Worm (Caenorhabditis elegans) whole organism, midembryonic: ENCODE measurements around the gene pat-12.

ENCODE experiments used
- T22C8.4 ChIP-seq: fragments of 200-800 bp; sonication (Bioruptor generic); IDR thresholded peaks from 2 replicates; pipeline ENCODE4 v1.3.6; 2022; ENCODE audit warnings: missing genetic modification characterization, missing compliant biosample characterization
- cog-1 ChIP-seq: sonication (generic microtip); optimal IDR thresholded peaks from 2 replicates; lab custom pipeline; 2016; ENCODE audit warnings: missing genetic modification characterization, missing compliant biosample characterization
- flt-1 ChIP-seq: fragments of 200-800 bp; sonication (Bioruptor generic); IDR thresholded peaks from 2 replicates; pipeline ENCODE4 v1.3.6; 2022; ENCODE audit warnings: missing genetic modification characterization, missing compliant biosample characterization
- klf-2 ChIP-seq: fragments of 200-800 bp; sonication (Bioruptor generic); conservative IDR thresholded peaks from 2 replicates; pipeline ENCODE4 v1.3.6; 2022; ENCODE audit warnings: missing genetic modification reagents, missing genetic modification characterization, missing compliant biosample characterization
- med-1 ChIP-seq: sonication (generic microtip); optimal IDR thresholded peaks from 2 replicates; lab custom pipeline; 2017; ENCODE audit warnings: missing genetic modification characterization, mild to moderate bottlenecking, missing compliant biosample characterization, antibody characterized with exemption, missing genetic modification reagents; ENCODE audit not compliant: insufficient read depth
- ref-1 ChIP-seq: fragments of 200-800 bp; sonication (Bioruptor generic); conservative IDR thresholded peaks from 2 replicates; pipeline ENCODE4 v1.3.6; 2022; ENCODE audit warnings: missing genetic modification reagents, missing genetic modification characterization, missing compliant biosample characterization
- tab-1 ChIP-seq: fragments of 200-800 bp; sonication (Bioruptor generic); IDR thresholded peaks from 2 replicates; pipeline ENCODE4 v1.3.6; 2022; ENCODE audit warnings: missing genetic modification characterization, missing compliant biosample characterization
- ztf-23 ChIP-seq: fragments of 200-800 bp; sonication (Bioruptor generic); IDR thresholded peaks from 2 replicates; pipeline ENCODE4 v1.3.6; 2022; ENCODE audit warnings: missing genetic modification reagents, missing genetic modification characterization, missing compliant biosample characterization
- ztf-29 ChIP-seq: fragments of 200-800 bp; sonication (Bioruptor generic); IDR thresholded peaks from 2 replicates; pipeline ENCODE4 v1.3.6; 2022; ENCODE audit warnings: missing genetic modification reagents, missing genetic modification characterization, missing compliant biosample characterization

pat-12 gene

ce11 chrIII:752326-752725 lies at the start of gene pat-12:
Gene pat-12, minus strand, starts transcription at chrIII:752426.
- TF ChIP-seq T22C8.4 (GFP tag; lab: Robert Waterston, UW) (no peak), klf-2 (GFP tag; lab: Robert Waterston, UW) (no peak), med-1 (GFP tag; lab: Kevin White, UChicago) (no peak), ztf-29 (no peak), flt-1 (no peak), tab-1 (GFP tag; lab: Robert Waterston, UW) (no peak)

- TF ChIP-seq tab-1 (GFP tag; lab: Robert Waterston, UW) = no peak
- TF ChIP-seq cog-1 = no peak
- TF ChIP-seq flt-1 = no peak
- no peak for TF ChIP-seq ztf-29
- no peak for TF ChIP-seq T22C8.4 (GFP tag; lab: Robert Waterston, UW)
- no peak for TF ChIP-seq ztf-23 (GFP tag; lab: Robert Waterston, UW)
These were observed 45.3 kb upstream of the pat-12 start for ce11 chrIII:797507-797906.

ce11 chrIII:794984-795596 lies 42.9 kb upstream of the pat-12 start, which contains the start of gene trpp-11:
Gene trpp-11, plus strand, starts transcription at chrIII:795136.
- TF ChIP-seq ref-1 (GFP tag; lab: Robert Waterston, UW) (no peak), tab-1 (GFP tag; lab: Robert Waterston, UW) (no peak), ztf-29 (no peak)

- no peak for TF ChIP-seq ztf-23 (GFP tag; lab: Robert Waterston, UW)
- TF ChIP-seq med-1 (GFP tag; lab: Kevin White, UChicago) = no peak
- TF ChIP-seq T22C8.4 (GFP tag; lab: Robert Waterston, UW) = peak; percentile 71
- TF ChIP-seq ztf-29 = no peak
These were observed 41.8 kb upstream of the pat-12 start, which contains the start of gene rps-29 for ce11 chrIII:794000-794399. Gene rps-29, plus strand, starts transcription at chrIII:794300.

- TF ChIP-seq flt-1 (0 out of 2 replicates have a peak, but pooled peaks have one; percentile 41), tab-1 (GFP tag; lab: Robert Waterston, UW) (no peak)
These were observed 41.4 kb upstream of the pat-12 start, which contains the start of gene snt-2 for ce11 chrIII:793595-793994. Gene snt-2, minus strand, starts transcription at chrIII:793733.

ce11 chrIII:790591-790990 lies 38.4 kb upstream of the pat-12 start:
- TF ChIP-seq klf-2 (GFP tag; lab: Robert Waterston, UW) (no peak), tab-1 (GFP tag; lab: Robert Waterston, UW) (no peak), ztf-23 (GFP tag; lab: Robert Waterston, UW) (no peak), ref-1 (GFP tag; lab: Robert Waterston, UW) (no peak), flt-1 (no peak), med-1 (GFP tag; lab: Kevin White, UChicago) (no peak), cog-1 (no peak), ztf-29 (no peak), T22C8.4 (GFP tag; lab: Robert Waterston, UW) (no peak)

- TF ChIP-seq cog-1 (no peak), ztf-23 (GFP tag; lab: Robert Waterston, UW) (no peak), tab-1 (GFP tag; lab: Robert Waterston, UW) (no peak), T22C8.4 (GFP tag; lab: Robert Waterston, UW) (no peak), ztf-29 (no peak), flt-1 (no peak), med-1 (GFP tag; lab: Kevin White, UChicago) (no peak), ref-1 (GFP tag; lab: Robert Waterston, UW) (no peak), klf-2 (GFP tag; lab: Robert Waterston, UW) (no peak)
These were observed 37.4 kb upstream of the pat-12 start for ce11 chrIII:789604-790003.

ce11 chrIII:783254-783753 lies 31.1 kb upstream of the pat-12 start, which contains the start of the genes dagl-2 and ppm-1.G:
Gene dagl-2, minus strand, starts transcription at chrIII:783305.
Gene ppm-1.G, plus strand, starts transcription at chrIII:783703.
- peak; percentile 33 for TF ChIP-seq cog-1
- 0 out of 2 replicates have a peak, but pooled peaks have one; percentile 55 for TF ChIP-seq ztf-23 (GFP tag; lab: Robert Waterston, UW)
- TF ChIP-seq med-1 (GFP tag; lab: Kevin White, UChicago) = no peak

- TF ChIP-seq flt-1 (no peak), med-1 (GFP tag; lab: Kevin White, UChicago) (no peak), tab-1 (GFP tag; lab: Robert Waterston, UW) (no peak), cog-1 (no peak), T22C8.4 (GFP tag; lab: Robert Waterston, UW) (no peak), ref-1 (GFP tag; lab: Robert Waterston, UW) (no peak), klf-2 (GFP tag; lab: Robert Waterston, UW) (no peak), ztf-23 (GFP tag; lab: Robert Waterston, UW) (no peak), ztf-29 (no peak)
These were observed 30.3 kb upstream of the pat-12 start for ce11 chrIII:782503-782902.

ce11 chrIII:778771-779170 lies 26.5 kb upstream of the pat-12 start, which contains the start of gene alh-11:
Gene alh-11, minus strand, starts transcription at chrIII:778871.
- no peak for TF ChIP-seq ztf-29
- no peak for TF ChIP-seq med-1 (GFP tag; lab: Kevin White, UChicago)
- no peak for TF ChIP-seq cog-1
- no peak for TF ChIP-seq T22C8.4 (GFP tag; lab: Robert Waterston, UW)
- TF ChIP-seq flt-1 = no peak
- no peak for TF ChIP-seq ref-1 (GFP tag; lab: Robert Waterston, UW)
- no peak for TF ChIP-seq tab-1 (GFP tag; lab: Robert Waterston, UW)
- TF ChIP-seq ztf-23 (GFP tag; lab: Robert Waterston, UW) = no peak
- no peak for TF ChIP-seq klf-2 (GFP tag; lab: Robert Waterston, UW)
